Worm (Caenorhabditis elegans): Measurements from ENCODE around the gene C15B12.1.

- no peak for TF ChIP-seq unc-62 (GFP tag; optimal IDR thresholded peaks at IDR 0.05)
- TF ChIP-seq Y53F4B.3 (GFP tag; IDR thresholded peaks at IDR 0.05): no peak
- TF ChIP-seq bed-1 (GFP tag; IDR thresholded peaks at IDR 0.05): no peak
- no peak for TF ChIP-seq cebp-2 (GFP tag; IDR thresholded peaks at IDR 0.05)
- TF ChIP-seq ztf-25 (GFP tag; IDR thresholded peaks at IDR 0.05): no peak
- no peak for TF ChIP-seq lir-1 (GFP tag; conservative IDR thresholded peaks at IDR 0.05)
- no peak for TF ChIP-seq akir-1 (GFP tag; optimal IDR thresholded peaks at IDR 0.05)
Measured at ce11 chrX:6440464-6440863, 36.1 kb upstream of the C15B12.1 start, which contains the start of gene K10C2.14.

Measured in whole organism, young adult.